Fruit fly (Drosophila melanogaster): ENCODE results near the gene Ccm3.

The Ccm3 gene

dm6 chr3R:15367477-15367876 lies 4.3 kb upstream of the Ccm3 start, which contains the start of gene CG34404 (continued):
- TF ChIP-seq CG6813 (GFP tag; optimal IDR thresholded peaks at IDR 0.05) (no peak), hb (GFP tag; IDR thresholded peaks at IDR 0.05; ENCODE audit: partially characterized antibody) (no peak), nom (GFP tag; optimal IDR thresholded peaks at IDR 0.05) (no peak), cg (GFP tag; optimal IDR thresholded peaks at IDR 0.05) (peak; percentile 54), MESR4 (GFP tag; optimal IDR thresholded peaks at IDR 0.05) (peak; percentile 38), CG42726 (GFP tag; IDR thresholded peaks at IDR 0.05; ENCODE audit: partially characterized antibody) (no peak), CG3838 (GFP tag; optimal IDR thresholded peaks at IDR 0.05) (no peak), shn (GFP tag; optimal IDR thresholded peaks at IDR 0.05) (no peak), ken (GFP tag; IDR thresholded peaks at IDR 0.05) (0 out of 3 replicates have a peak, but pooled peaks have one; percentile 25), CG34422 (GFP tag; IDR thresholded peaks at IDR 0.05) (no peak), maf-S (GFP tag; optimal IDR thresholded peaks at IDR 0.05) (no peak), CG13287 (GFP tag; IDR thresholded peaks at IDR 0.05; ENCODE audit: partially characterized antibody) (peak; percentile 62), YL-1 (GFP tag; optimal IDR thresholded peaks at IDR 0.05) (peak; percentile 9), Side (GFP tag; optimal IDR thresholded peaks at IDR 0.05) (peak; percentile 19), CG8089 (GFP tag; optimal IDR thresholded peaks at IDR 0.05) (no peak), unc-4 (GFP tag; IDR thresholded peaks at IDR 0.05; ENCODE audit: partially characterized antibody) (0 out of 2 replicates have a peak, but pooled peaks have one; percentile 24), ap (GFP tag; IDR thresholded peaks at IDR 0.05) (no peak), Xbp1 (GFP tag; optimal IDR thresholded peaks at IDR 0.05) (no peak), Dll (GFP tag; IDR thresholded peaks at IDR 0.05; ENCODE audit: partially characterized antibody) (0 out of 4 replicates have a peak, but pooled peaks have one; percentile 46), CG7928 (GFP tag; optimal IDR thresholded peaks at IDR 0.05) (no peak), BEAF-32 (GFP tag; optimal IDR thresholded peaks at IDR 0.05) (peak; percentile 38), Med (GFP tag) (peak; percentile 66), sima (GFP tag; optimal IDR thresholded peaks at IDR 0.05) (no peak), CG9727 (GFP tag; optimal IDR thresholded peaks at IDR 0.05) (no peak), CG1603 (tag; optimal IDR thresholded peaks at IDR 0.05) (peak; percentile 59), CG2116 (GFP tag; optimal IDR thresholded peaks at IDR 0.05) (peak; percentile 41), Dp (GFP tag; optimal IDR thresholded peaks at IDR 0.05) (peak; percentile 85), Ssrp (tag; optimal IDR thresholded peaks at IDR 0.05) (no peak), Hsf (GFP tag; optimal IDR thresholded peaks at IDR 0.05) (no peak), gcm (GFP tag; optimal IDR thresholded peaks at IDR 0.05) (no peak), wor (GFP tag; IDR thresholded peaks at IDR 0.05) (no peak), Dbx (GFP tag; IDR thresholded peaks at IDR 0.05) (no peak), pzg (GFP tag; optimal IDR thresholded peaks at IDR 0.05) (peak; percentile 46), otp (GFP tag; IDR thresholded peaks at IDR 0.05) (no peak), Spps (tag; optimal IDR thresholded peaks at IDR 0.05) (no peak), CG14710 (tag; optimal IDR thresholded peaks at IDR 0.05) (peak; percentile 42), chinmo (GFP tag; IDR thresholded peaks at IDR 0.05; ENCODE audit: partially characterized antibody) (0 out of 4 replicates have a peak, but pooled peaks have one; percentile 57), ind (GFP tag; optimal IDR thresholded peaks at IDR 0.05) (no peak), Dref (GFP tag; IDR thresholded peaks at IDR 0.05) (peak; percentile 73), stwl (tag; optimal IDR thresholded peaks at IDR 0.05) (peak; percentile 45), CG17802 (tag; optimal IDR thresholded peaks at IDR 0.05) (no peak), CG32767 (GFP tag; IDR thresholded peaks at IDR 0.05) (peak; percentile 75), CG7963 (GFP tag; IDR thresholded peaks at IDR 0.05; ENCODE audit: partially characterized antibody) (no peak), lola (GFP tag; optimal IDR thresholded peaks at IDR 0.05) (no peak), crp (GFP tag; optimal IDR thresholded peaks at IDR 0.05) (peak in 1 of 2 experiments; percentile 36), NC2β (GFP tag; optimal IDR thresholded peaks at IDR 0.05) (no peak), ato (GFP tag; IDR thresholded peaks at IDR 0.05; ENCODE audit: partially characterized antibody) (peak; percentile 17; the same call in 1 of the 2 replicates), Elba2 (GFP tag; optimal IDR thresholded peaks at IDR 0.05) (peak; percentile 31), Sry-δ (GFP tag; optimal IDR thresholded peaks at IDR 0.05) (peak; percentile 31)
